Fruit fly (Drosophila melanogaster) whole organism, pupa: ENCODE data around the gene Evi5.

Source experiments
- CG12605 ChIP-seq: fragments of 200-800 bp; sonication (Bioruptor generic); IDR thresholded peaks from 2 replicates; pipeline ENCODE4 v1.3.6; 2022; ENCODE audit warnings: missing biosample characterization, missing genetic modification characterization
- CG14655 ChIP-seq: fragments of 200-800 bp; sonication (Bioruptor generic); optimal IDR thresholded peaks from 3 replicates; lab custom pipeline; 2017; ENCODE audit warnings: mild to moderate bottlenecking, missing biosample characterization, missing genetic modification reagents, missing genetic modification characterization
- CG17806 ChIP-seq: fragments of 200-800 bp; sonication (Bioruptor generic); optimal IDR thresholded peaks from 2 replicates; lab custom pipeline; 2018; ENCODE audit warnings: missing biosample characterization, mild to moderate bottlenecking, missing genetic modification characterization, moderate library complexity
- CG32121 ChIP-seq: fragments of 200-800 bp; sonication (Bioruptor generic); IDR thresholded peaks from 2 replicates; pipeline ENCODE4 v1.3.6; 2022; ENCODE audit warnings: missing biosample characterization, missing genetic modification characterization
- CG34367 ChIP-seq: fragments of 200-800 bp; sonication (Bioruptor generic); optimal IDR thresholded peaks from 2 replicates; lab custom pipeline; 2018; ENCODE audit warnings: missing biosample characterization, mild to moderate bottlenecking, missing genetic modification characterization
- CG4496 ChIP-seq: fragments of 200-800 bp; sonication (Bioruptor generic); IDR thresholded peaks from 3 replicates; pipeline ENCODE4 v1.3.6; 2022; ENCODE audit warnings: missing biosample characterization, missing genetic modification characterization
- CG8301 ChIP-seq: fragments of 200-800 bp; sonication (Bioruptor generic); optimal IDR thresholded peaks from 2 replicates; lab custom pipeline; 2018; ENCODE audit warnings: missing biosample characterization, mild to moderate bottlenecking, missing genetic modification characterization
- CG9948 ChIP-seq: fragments of 200-800 bp; sonication (Bioruptor generic); optimal IDR thresholded peaks from 2 replicates; lab custom pipeline; 2018; ENCODE audit warnings: missing biosample characterization, mild to moderate bottlenecking, missing genetic modification characterization, moderate library complexity
- D1 ChIP-seq: fragments of 200-800 bp; sonication (Bioruptor generic); optimal IDR thresholded peaks from 2 replicates; lab custom pipeline; 2018; ENCODE audit warnings: missing biosample characterization, mild to moderate bottlenecking, missing genetic modification characterization, moderate library complexity
- EcR ChIP-seq: fragments of 200-800 bp; sonication (Bioruptor generic); optimal IDR thresholded peaks from 3 replicates; lab custom pipeline; 2019; ENCODE audit warnings: missing biosample characterization, missing genetic modification characterization, mild to moderate bottlenecking, moderate library complexity, missing genetic modification reagents
- Pif1A ChIP-seq: fragments of 200-800 bp; sonication (Bioruptor generic); optimal IDR thresholded peaks from 3 replicates; lab custom pipeline; 2016; ENCODE audit warnings: missing biosample characterization, missing genetic modification characterization
- Snoo ChIP-seq: fragments of 200-800 bp; sonication (Bioruptor generic); optimal IDR thresholded peaks from 3 replicates; lab custom pipeline; 2017; ENCODE audit warnings: missing biosample characterization, mild to moderate bottlenecking, missing genetic modification characterization, inconsistent platforms
- gl ChIP-seq: fragments of 200-800 bp; sonication (Bioruptor generic); optimal IDR thresholded peaks from 2 replicates; lab custom pipeline; 2018; ENCODE audit warnings: missing biosample characterization, mild to moderate bottlenecking, missing genetic modification characterization
- rn ChIP-seq: fragments of 200-800 bp; sonication (Bioruptor generic); IDR thresholded peaks from 2 replicates; pipeline ENCODE4 v1.3.6; 2022; ENCODE audit warnings: missing biosample characterization, missing genetic modification characterization

DNA sequence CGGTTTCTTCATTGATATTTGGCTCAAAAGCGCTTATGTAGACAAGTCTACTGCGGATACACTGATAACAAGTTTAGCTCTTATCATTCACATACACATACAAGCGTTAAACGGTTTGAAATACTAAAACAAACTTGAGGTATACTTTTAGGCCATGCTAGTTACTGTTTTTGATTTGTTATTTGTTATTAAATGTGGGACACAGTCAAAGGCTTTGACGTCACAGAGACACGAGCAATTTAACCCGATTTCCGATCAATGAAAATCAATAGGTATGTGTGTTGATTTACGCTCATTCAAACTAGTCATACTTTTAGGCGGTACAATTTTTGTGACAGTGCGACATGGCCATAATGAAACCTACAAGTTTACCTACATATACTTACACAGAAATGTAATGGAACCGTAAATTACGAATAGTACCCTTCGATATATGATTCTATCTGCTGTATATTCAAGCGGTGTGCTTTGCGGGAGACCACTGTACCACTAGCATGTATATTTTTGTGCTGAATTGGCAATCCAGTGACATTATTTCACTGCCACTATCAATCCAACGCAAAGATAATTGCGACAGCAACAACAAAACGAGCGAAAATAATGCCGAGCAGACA lies 7.3 kb downstream of the Evi5 start:
- peak; percentile 68 for TF ChIP-seq CG8301
- peak; percentile 76 for TF ChIP-seq CG14655 (GFP tag; lab: Kevin White, UChicago)
- TF ChIP-seq CG34367 (tag; lab: Kevin White, UChicago): peak; percentile 72
- TF ChIP-seq CG4496 (GFP tag; lab: Robert Waterston, UW): peak; percentile 95
- TF ChIP-seq EcR (GFP tag; lab: Kevin White, UChicago): no peak
- peak; percentile 50 for TF ChIP-seq gl (tag; lab: Kevin White, UChicago)
- peak; percentile 75 for TF ChIP-seq Pif1A (GFP tag; lab: Kevin White, UChicago)
- 0 out of 2 replicates have a peak, but pooled peaks have one; percentile 45 for TF ChIP-seq rn (GFP tag; lab: Robert Waterston, UW)
- TF ChIP-seq CG12605 (GFP tag; lab: Robert Waterston, UW): peak; percentile 87
- TF ChIP-seq Snoo: peak; percentile 76
- TF ChIP-seq D1: no peak
- peak; percentile 66 for TF ChIP-seq CG9948 (tag; lab: Kevin White, UChicago)
- peak; percentile 89 for TF ChIP-seq CG32121 (GFP tag; lab: Robert Waterston, UW)
- peak; percentile 62 for TF ChIP-seq CG17806
